Worm (Caenorhabditis elegans) whole organism, L1 larva: ENCODE results near the gene imph-1.

Source experiments
- aly-2 ChIP-seq: fragments of 150-350 bp; optimal IDR thresholded peaks from 2 replicates; lab custom pipeline; 2014; ENCODE audit warnings: missing biosample characterization, missing genetic modification characterization
- ama-1 ChIP-seq: fragments of 150-350 bp; optimal IDR thresholded peaks from 2 replicates; lab custom pipeline; 2014
- efl-1 ChIP-seq, 4 experiments: fragments of 150-350 bp; optimal IDR thresholded peaks in 3 of 4; peaks in 1 of 4; 1 replicate in 1 of 4; 2 replicates in 3 of 4; lab custom pipeline; 2014; ENCODE audit warnings: missing biosample characterization in 2 of 4, missing genetic modification characterization in 2 of 4, missing genetic modification reagents in 2 of 4
- elt-2 ChIP-seq: sonication (generic microtip); optimal IDR thresholded peaks from 2 replicates; lab custom pipeline; 2016; ENCODE audit warnings: missing genetic modification characterization, mild to moderate bottlenecking, inconsistent platforms, missing compliant biosample characterization, missing genetic modification reagents
- irx-1 ChIP-seq: sonication (generic microtip); optimal IDR thresholded peaks from 2 replicates; lab custom pipeline; 2016; ENCODE audit warnings: missing genetic modification characterization, missing compliant biosample characterization
- lin-13 ChIP-seq: fragments of 150-350 bp; optimal IDR thresholded peaks from 2 replicates; lab custom pipeline; 2014; ENCODE audit warnings: missing biosample characterization, missing genetic modification reagents, missing genetic modification characterization
- lin-15B ChIP-seq: fragments of 150-350 bp; sonication (generic microtip); optimal IDR thresholded peaks from 3 replicates; lab custom pipeline; 2014; ENCODE audit warnings: missing biosample characterization, missing genetic modification characterization
- nhr-85 ChIP-seq: sonication (generic microtip); peaks from one replicate; lab custom pipeline; 2016; ENCODE audit warnings: missing genetic modification characterization, inconsistent platforms, missing compliant biosample characterization
- rnt-1 ChIP-seq: sonication (generic microtip); optimal IDR thresholded peaks from 2 replicates; lab custom pipeline; 2016; ENCODE audit warnings: mild to moderate bottlenecking, missing genetic modification characterization, moderate library complexity, missing compliant biosample characterization
- snpc-4 ChIP-seq: fragments of 150-350 bp; optimal IDR thresholded peaks from 2 replicates; lab custom pipeline; 2014; ENCODE audit warnings: missing biosample characterization, missing genetic modification characterization
- unc-62 ChIP-seq: fragments of 150-350 bp; optimal IDR thresholded peaks from 2 replicates; lab custom pipeline; 2014; ENCODE audit warnings: missing biosample characterization, missing genetic modification reagents, missing genetic modification characterization
- zag-1 ChIP-seq: fragments of 150-350 bp; optimal IDR thresholded peaks from 2 replicates; lab custom pipeline; 2014; ENCODE audit warnings: missing biosample characterization, missing genetic modification characterization

ce11 chrIII:4506140-4506539, 47.3 kb upstream of the imph-1 start:
- no peak for TF ChIP-seq nhr-85 (tag; lab: Kevin White, UChicago)
- TF ChIP-seq lin-13: no peak
- no peak for TF ChIP-seq rnt-1 (tag; lab: Kevin White, UChicago)
- TF ChIP-seq efl-1 (optimal IDR thresholded peaks at IDR 0.05; lab: Kevin White, UChicago): no peak
- no peak for TF ChIP-seq efl-1 (GFP tag; optimal IDR thresholded peaks at IDR 0.05 in 1 of 2; lab: Kevin White, UChicago)
- TF ChIP-seq irx-1 (tag; lab: Kevin White, UChicago): no peak
- no peak for TF ChIP-seq ama-1 (lab: Kevin White, UChicago)
- TF ChIP-seq lin-15B (tag; lab: Kevin White, UChicago): no peak
- TF ChIP-seq snpc-4: no peak
- TF ChIP-seq unc-62 (GFP tag; lab: Kevin White, UChicago): no peak
- no peak for TF ChIP-seq zag-1 (tag; lab: Kevin White, UChicago)
- TF ChIP-seq aly-2 (tag; lab: Kevin White, UChicago): no peak
- TF ChIP-seq elt-2 (tag; lab: Kevin White, UChicago): peak; percentile 76
